Worm (Caenorhabditis elegans) whole organism, L1 larva: ENCODE results near the gene clec-264.

ENCODE experiments used
- C34B4.2 ChIP-seq: sonication (generic microtip); optimal IDR thresholded peaks from 2 replicates; lab custom pipeline; 2017; ENCODE audit warnings: mild to moderate bottlenecking, missing genetic modification characterization, missing compliant biosample characterization
- aha-1 ChIP-seq: fragments of 150-350 bp; optimal IDR thresholded peaks from 2 replicates; lab custom pipeline; 2014; ENCODE audit warnings: missing biosample characterization, missing genetic modification characterization
- alr-1 ChIP-seq: fragments of 200-800 bp; sonication (Bioruptor generic); optimal IDR thresholded peaks from 2 replicates; lab custom pipeline; 2018; ENCODE audit warnings: borderline replicate concordance, mild to moderate bottlenecking, missing genetic modification characterization, missing compliant biosample characterization
- ceh-8 ChIP-seq: fragments of 200-800 bp; sonication (Bioruptor generic); optimal IDR thresholded peaks from 2 replicates; lab custom pipeline; 2018; ENCODE audit warnings: mild to moderate bottlenecking, missing genetic modification characterization, moderate library complexity, missing compliant biosample characterization
- ceh-82 ChIP-seq, 3 experiments: fragments of 150-350 bp in 1 of 3; sonication (generic microtip) in 2 of 3; optimal IDR thresholded peaks; 2 replicates each; lab custom pipeline; 2014 to 2017; ENCODE audit warnings: missing biosample characterization in 3 of 3, missing genetic modification characterization in 3 of 3
- ceh-88 ChIP-seq: fragments of 200-800 bp; sonication (Bioruptor generic); IDR thresholded peaks from 2 replicates; pipeline ENCODE4 v1.3.6; 2022; ENCODE audit warnings: missing genetic modification characterization, missing compliant biosample characterization
- dsc-1 ChIP-seq: sonication (generic microtip); optimal IDR thresholded peaks from 2 replicates; lab custom pipeline; 2016; ENCODE audit warnings: mild to moderate bottlenecking, missing genetic modification characterization, missing compliant biosample characterization
- efl-1 ChIP-seq, 4 experiments: fragments of 150-350 bp; optimal IDR thresholded peaks in 3 of 4; peaks in 1 of 4; 1 replicate in 1 of 4; 2 replicates in 3 of 4; lab custom pipeline; 2014; ENCODE audit warnings: missing biosample characterization in 2 of 4, missing genetic modification characterization in 2 of 4, missing genetic modification reagents in 2 of 4
- efl-3 ChIP-seq: fragments of 200-800 bp; sonication (Bioruptor generic); optimal IDR thresholded peaks from 2 replicates; lab custom pipeline; 2018; ENCODE audit warnings: mild to moderate bottlenecking, missing genetic modification characterization, missing compliant biosample characterization
- egl-13 ChIP-seq: sonication (generic microtip); optimal IDR thresholded peaks from 2 replicates; lab custom pipeline; 2016; ENCODE audit warnings: missing genotype, missing genetic modification reagents, missing genetic modification characterization, missing compliant biosample characterization
- egl-27 ChIP-seq, 2 experiments: fragments of 150-350 bp in 1 of 2; sonication (generic microtip); optimal IDR thresholded peaks; 3 replicates each; lab custom pipeline; 2017 to 2018; ENCODE audit warnings: missing biosample characterization in 2 of 2, missing genetic modification characterization in 2 of 2, missing genetic modification reagents in 2 of 2
- elt-2 ChIP-seq: sonication (generic microtip); optimal IDR thresholded peaks from 2 replicates; lab custom pipeline; 2016; ENCODE audit warnings: missing genetic modification characterization, mild to moderate bottlenecking, inconsistent platforms, missing compliant biosample characterization, missing genetic modification reagents
- ets-5 ChIP-seq: fragments of 200-800 bp; sonication (Bioruptor generic); IDR thresholded peaks from 2 replicates; pipeline ENCODE4 v1.3.6; 2022; ENCODE audit warnings: missing genetic modification characterization, missing compliant biosample characterization
- fkh-10 ChIP-seq: sonication (generic microtip); optimal IDR thresholded peaks from 2 replicates; lab custom pipeline; 2017; ENCODE audit warnings: missing biosample characterization, missing genetic modification reagents, missing genetic modification characterization
- fkh-8 ChIP-seq: sonication (generic microtip); optimal IDR thresholded peaks from 2 replicates; lab custom pipeline; 2016; ENCODE audit warnings: mild to moderate bottlenecking, missing genetic modification characterization, missing compliant biosample characterization
- grh-1 ChIP-seq: fragments of 200-800 bp; sonication (Bioruptor generic); IDR thresholded peaks from 2 replicates; pipeline ENCODE4 v1.3.6; 2022; ENCODE audit warnings: missing genetic modification reagents, missing genetic modification characterization, missing compliant biosample characterization
- hlh-17 ChIP-seq: fragments of 200-800 bp; sonication (Bioruptor generic); optimal IDR thresholded peaks from 2 replicates; lab custom pipeline; 2018; ENCODE audit warnings: missing genetic modification characterization, mild to moderate bottlenecking, missing compliant biosample characterization, moderate library complexity, borderline replicate concordance
- hlh-4 ChIP-seq: sonication (generic microtip); optimal IDR thresholded peaks from 2 replicates; lab custom pipeline; 2016; ENCODE audit warnings: mild to moderate bottlenecking, missing genetic modification characterization, missing compliant biosample characterization
- isw-1 ChIP-seq: fragments of 200-800 bp; sonication (Bioruptor generic); IDR thresholded peaks from 2 replicates; pipeline ENCODE4 v1.3.6; 2022; ENCODE audit warnings: missing genetic modification characterization, missing compliant biosample characterization
- jun-1 ChIP-seq: fragments of 150-350 bp; optimal IDR thresholded peaks from 2 replicates; lab custom pipeline; 2014; ENCODE audit warnings: missing biosample characterization, missing genetic modification reagents, missing genetic modification characterization
- lin-13 ChIP-seq: fragments of 150-350 bp; optimal IDR thresholded peaks from 2 replicates; lab custom pipeline; 2014; ENCODE audit warnings: missing biosample characterization, missing genetic modification reagents, missing genetic modification characterization
- lin-14 ChIP-seq: fragments of 200-800 bp; sonication (Bioruptor generic); optimal IDR thresholded peaks from 2 replicates; lab custom pipeline; 2018; ENCODE audit warnings: mild to moderate bottlenecking, missing genetic modification characterization, moderate library complexity, missing compliant biosample characterization
- lin-15B ChIP-seq: fragments of 150-350 bp; sonication (generic microtip); optimal IDR thresholded peaks from 3 replicates; lab custom pipeline; 2014; ENCODE audit warnings: missing biosample characterization, missing genetic modification characterization
- lin-35 ChIP-seq, 2 experiments: fragments of 150-350 bp; optimal IDR thresholded peaks; 2 replicates each; lab custom pipeline; 2014; ENCODE audit warnings: missing biosample characterization in 2 of 2, missing genetic modification characterization in 2 of 2, missing genetic modification reagents in 2 of 2
- lin-39 ChIP-seq: fragments of 150-350 bp; optimal IDR thresholded peaks from 2 replicates; lab custom pipeline; 2014; ENCODE audit warnings: missing biosample characterization, missing genetic modification reagents, missing genetic modification characterization
- mab-9 ChIP-seq: fragments of 200-800 bp; sonication (Bioruptor generic); IDR thresholded peaks from 2 replicates; pipeline ENCODE4 v1.3.6; 2022; ENCODE audit warnings: missing genetic modification reagents, missing genetic modification characterization, missing compliant biosample characterization
- mdl-1 ChIP-seq, 2 experiments: fragments of 150-350 bp; optimal IDR thresholded peaks; 2 replicates each; lab custom pipeline; 2014 to 2017; ENCODE audit warnings: missing biosample characterization in 2 of 2, missing genetic modification characterization in 2 of 2, inconsistent platforms in 1 of 2
- mef-2 ChIP-seq: fragments of 150-350 bp; optimal IDR thresholded peaks from 2 replicates; lab custom pipeline; 2014; ENCODE audit warnings: missing biosample characterization, missing genetic modification characterization
- mep-1 ChIP-seq: fragments of 150-350 bp; optimal IDR thresholded peaks from 2 replicates; lab custom pipeline; 2014; ENCODE audit warnings: missing biosample characterization, missing genetic modification characterization
- nhr-11 ChIP-seq: fragments of 150-350 bp; optimal IDR thresholded peaks from 2 replicates; lab custom pipeline; 2014; ENCODE audit warnings: missing biosample characterization, missing genetic modification characterization
- nhr-12 ChIP-seq: sonication (generic microtip); optimal IDR thresholded peaks from 2 replicates; lab custom pipeline; 2017; ENCODE audit warnings: missing biosample characterization, missing genetic modification characterization
- nhr-19 ChIP-seq: fragments of 200-800 bp; sonication (Bioruptor generic); conservative IDR thresholded peaks from 2 replicates; pipeline ENCODE4 v1.3.6; 2022; ENCODE audit warnings: missing genetic modification characterization, missing compliant biosample characterization
- nhr-237 ChIP-seq: fragments of 150-350 bp; optimal IDR thresholded peaks from 2 replicates; lab custom pipeline; 2014; ENCODE audit warnings: missing biosample characterization, missing genetic modification characterization
- nhr-28 ChIP-seq: fragments of 150-350 bp; optimal IDR thresholded peaks from 2 replicates; lab custom pipeline; 2014; ENCODE audit warnings: missing biosample characterization, missing genetic modification characterization
- nhr-47 ChIP-seq: sonication (generic microtip); optimal IDR thresholded peaks from 2 replicates; lab custom pipeline; 2016; ENCODE audit warnings: mild to moderate bottlenecking, missing genetic modification characterization, moderate library complexity, missing compliant biosample characterization
- nhr-71 ChIP-seq: sonication (generic microtip); optimal IDR thresholded peaks from 2 replicates; lab custom pipeline; 2016; ENCODE audit warnings: mild to moderate bottlenecking, missing genetic modification characterization, moderate library complexity, missing compliant biosample characterization
- nhr-76 ChIP-seq: sonication (generic microtip); optimal IDR thresholded peaks from 2 replicates; lab custom pipeline; 2017; ENCODE audit warnings: missing biosample characterization, missing genetic modification characterization
- nhr-77 ChIP-seq: fragments of 150-350 bp; optimal IDR thresholded peaks from 2 replicates; lab custom pipeline; 2014; ENCODE audit warnings: missing biosample characterization, missing genetic modification characterization
- nhr-85 ChIP-seq: sonication (generic microtip); peaks from one replicate; lab custom pipeline; 2016; ENCODE audit warnings: missing genetic modification characterization, inconsistent platforms, missing compliant biosample characterization
- nhr-90 ChIP-seq: sonication (generic microtip); optimal IDR thresholded peaks from 2 replicates; lab custom pipeline; 2016; ENCODE audit warnings: mild to moderate bottlenecking, missing genetic modification characterization, missing compliant biosample characterization; ENCODE audit not compliant: poor library complexity
- pax-3 ChIP-seq: fragments of 200-800 bp; sonication (Bioruptor generic); optimal IDR thresholded peaks from 2 replicates; lab custom pipeline; 2018; ENCODE audit warnings: mild to moderate bottlenecking, missing genetic modification characterization, moderate library complexity, missing compliant biosample characterization
- skn-1 ChIP-seq: fragments of 150-350 bp; optimal IDR thresholded peaks from 2 replicates; lab custom pipeline; 2014; ENCODE audit warnings: missing biosample characterization, missing genetic modification characterization
- sox-4 ChIP-seq: sonication (generic microtip); optimal IDR thresholded peaks from 2 replicates; lab custom pipeline; 2016; ENCODE audit warnings: missing genetic modification characterization, missing compliant biosample characterization
- sup-37 ChIP-seq: fragments of 200-800 bp; sonication (Bioruptor generic); optimal IDR thresholded peaks from 2 replicates; lab custom pipeline; 2018; ENCODE audit warnings: mild to moderate bottlenecking, missing genetic modification characterization, missing compliant biosample characterization
- swsn-7 ChIP-seq: sonication (generic microtip); optimal IDR thresholded peaks from 2 replicates; lab custom pipeline; 2016; ENCODE audit warnings: missing genetic modification characterization, missing compliant biosample characterization
- tbx-2 ChIP-seq: sonication (generic microtip); optimal IDR thresholded peaks from 2 replicates; lab custom pipeline; 2016; ENCODE audit warnings: missing genetic modification characterization, missing compliant biosample characterization
- unc-130 ChIP-seq: fragments of 150-350 bp; optimal IDR thresholded peaks from 2 replicates; lab custom pipeline; 2017; ENCODE audit warnings: missing biosample characterization, missing genetic modification characterization, inconsistent platforms
- unc-30 ChIP-seq: sonication (generic microtip); optimal IDR thresholded peaks from 2 replicates; lab custom pipeline; 2017; ENCODE audit warnings: missing biosample characterization, missing genetic modification characterization
- unc-62 ChIP-seq: fragments of 150-350 bp; optimal IDR thresholded peaks from 2 replicates; lab custom pipeline; 2014; ENCODE audit warnings: missing biosample characterization, missing genetic modification reagents, missing genetic modification characterization
- unc-86 ChIP-seq: sonication (generic microtip); optimal IDR thresholded peaks from 2 replicates; lab custom pipeline; 2016; ENCODE audit warnings: missing genetic modification characterization, missing compliant biosample characterization
- xbp-1 ChIP-seq: sonication (generic microtip); optimal IDR thresholded peaks from 2 replicates; lab custom pipeline; 2016; ENCODE audit warnings: missing genetic modification characterization, missing compliant biosample characterization
- zag-1 ChIP-seq: fragments of 150-350 bp; optimal IDR thresholded peaks from 2 replicates; lab custom pipeline; 2014; ENCODE audit warnings: missing biosample characterization, missing genetic modification characterization
- zip-4 ChIP-seq: fragments of 200-800 bp; sonication (Bioruptor generic); optimal IDR thresholded peaks from 2 replicates; lab custom pipeline; 2018; ENCODE audit warnings: mild to moderate bottlenecking, missing genetic modification characterization, moderate library complexity, missing compliant biosample characterization

clec-264 gene

DNA sequence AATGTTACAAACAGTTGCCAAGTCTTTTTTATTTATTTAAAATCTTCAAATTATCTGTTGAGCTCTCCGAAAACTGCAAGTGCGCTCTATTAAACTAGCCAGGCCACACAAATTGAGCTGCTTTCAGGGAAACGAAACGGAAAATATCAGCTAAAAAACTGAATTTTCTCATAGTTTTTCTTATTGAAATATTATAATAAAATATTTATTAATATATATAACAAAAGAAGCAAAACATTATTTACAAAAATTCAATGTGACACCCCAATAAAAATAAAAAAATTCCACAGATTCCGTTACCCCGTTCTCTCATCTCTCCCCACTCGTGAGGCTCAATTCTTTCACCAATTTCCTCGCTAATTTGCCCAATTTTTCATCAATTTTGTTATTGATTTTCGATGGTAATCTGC lies 17.9 kb downstream of the clec-264 start:
- no peak for TF ChIP-seq C34B4.2 (tag; lab: Kevin White, UChicago)
- no peak for TF ChIP-seq lin-13 (GFP tag; lab: Kevin White, UChicago)
- no peak for TF ChIP-seq egl-27 (tag; optimal IDR thresholded peaks at IDR 0.05; lab: Kevin White, UChicago)
- TF ChIP-seq nhr-76, result no peak
- peak; percentile 34 for TF ChIP-seq tbx-2 (tag; lab: Kevin White, UChicago)
- no peak for TF ChIP-seq alr-1 (tag; lab: Kevin White, UChicago)
- TF ChIP-seq pax-3, result peak; percentile 60
- TF ChIP-seq unc-86 (tag; lab: Kevin White, UChicago), result no peak
- TF ChIP-seq zip-4 (GFP tag; lab: Kevin White, UChicago), result no peak
- TF ChIP-seq swsn-7 (tag; lab: Kevin White, UChicago), result peak; percentile 2
- no peak for TF ChIP-seq lin-15B (tag; lab: Kevin White, UChicago)
- TF ChIP-seq elt-2, result no peak
- peak; percentile 58 for TF ChIP-seq nhr-47 (tag; lab: Kevin White, UChicago)
- no peak for TF ChIP-seq lin-35 (GFP tag; optimal IDR thresholded peaks at IDR 0.05; lab: Kevin White, UChicago)
- peak in 1 of 2 experiments; percentile 8 for TF ChIP-seq efl-1 (optimal IDR thresholded peaks at IDR 0.05; lab: Kevin White, UChicago)
- TF ChIP-seq efl-1 (GFP tag; optimal IDR thresholded peaks at IDR 0.05 in 1 of 2; lab: Kevin White, UChicago), result peak in 1 of 2 experiments; percentile 6
- TF ChIP-seq nhr-28 (tag; lab: Kevin White, UChicago), result no peak
- peak; percentile 54 for TF ChIP-seq nhr-71 (tag; lab: Kevin White, UChicago)
- peak; percentile 32 for TF ChIP-seq nhr-90 (tag; lab: Kevin White, UChicago)
- no peak for TF ChIP-seq efl-3
- TF ChIP-seq dsc-1 (tag; lab: Kevin White, UChicago), result no peak
- no peak for TF ChIP-seq ceh-8 (GFP tag; lab: Kevin White, UChicago)
- peak; percentile 46; the same call in 1 of the 2 replicates for TF ChIP-seq isw-1 (GFP tag; lab: Robert Waterston, UW)
- TF ChIP-seq ceh-88, result peak; percentile 34; the same call in 1 of the 2 replicates
- no peak for TF ChIP-seq hlh-4 (tag; lab: Kevin White, UChicago)
- no peak for TF ChIP-seq ets-5 (GFP tag; lab: Robert Waterston, UW)
- TF ChIP-seq xbp-1, result peak; percentile 33
- TF ChIP-seq mab-9, result no peak
- TF ChIP-seq skn-1, result no peak
- TF ChIP-seq jun-1 (tag; lab: Kevin White, UChicago), result no peak
- no peak for TF ChIP-seq fkh-10 (GFP tag; lab: Kevin White, UChicago)
- no peak for TF ChIP-seq unc-62 (GFP tag; lab: Kevin White, UChicago)
- TF ChIP-seq nhr-12 (tag; lab: Kevin White, UChicago), result no peak
- TF ChIP-seq sup-37, result no peak
- TF ChIP-seq mep-1, result peak; percentile 19
- no peak for TF ChIP-seq hlh-17 (GFP tag; lab: Kevin White, UChicago)
- TF ChIP-seq nhr-19 (GFP tag; lab: Robert Waterston, UW), result peak; percentile 16; the same call in 1 of the 2 replicates
- peak in 2 of 3 experiments; percentile 5 to 13 for TF ChIP-seq ceh-82 (tag; optimal IDR thresholded peaks at IDR 0.05; lab: Kevin White, UChicago)
- TF ChIP-seq unc-130 (tag; lab: Kevin White, UChicago), result no peak
- no peak for TF ChIP-seq lin-39 (tag; lab: Kevin White, UChicago)
- TF ChIP-seq mdl-1 (tag; optimal IDR thresholded peaks at IDR 0.05; lab: Kevin White, UChicago), result no peak
- TF ChIP-seq mef-2 (tag; lab: Kevin White, UChicago), result no peak
- no peak for TF ChIP-seq nhr-11 (tag; lab: Kevin White, UChicago)
- no peak for TF ChIP-seq nhr-237 (tag; lab: Kevin White, UChicago)
- TF ChIP-seq grh-1 (GFP tag; lab: Robert Waterston, UW), result no peak
- peak; percentile 63 for TF ChIP-seq nhr-85
- TF ChIP-seq unc-30 (tag; lab: Kevin White, UChicago), result no peak
- TF ChIP-seq nhr-77 (tag; lab: Kevin White, UChicago), result no peak
- peak; percentile 4 for TF ChIP-seq egl-13 (tag; lab: Kevin White, UChicago)
- peak; percentile 77 for TF ChIP-seq lin-14 (GFP tag; lab: Kevin White, UChicago)
- TF ChIP-seq aha-1 (tag; lab: Kevin White, UChicago), result no peak
- TF ChIP-seq fkh-8 (tag; lab: Kevin White, UChicago), result peak; percentile 40
- no peak for TF ChIP-seq sox-4
- TF ChIP-seq zag-1 (tag; lab: Kevin White, UChicago), result no peak
